Fruit fly (Drosophila melanogaster) whole organism, embryonic: ENCODE measurements around the gene Arp2.

Source experiments
- BtbVII ChIP-seq: fragments of 200-800 bp; sonication (Bioruptor generic); optimal IDR thresholded peaks from 3 replicates; lab custom pipeline; 2017; ENCODE audit warnings: missing biosample characterization, mild to moderate bottlenecking, missing genetic modification characterization
- CG10321 ChIP-seq: fragments of 200-800 bp; sonication (Bioruptor generic); IDR thresholded peaks from 2 replicates; pipeline ENCODE4 v1.3.6; 2022; ENCODE audit warnings: missing biosample characterization, missing genetic modification characterization
- CG10462 ChIP-seq: fragments of 200-800 bp; sonication (Bioruptor generic); optimal IDR thresholded peaks from 2 replicates; lab custom pipeline; 2016; ENCODE audit warnings: missing biosample characterization, missing genetic modification characterization
- CG12155 ChIP-seq: fragments of 200-800 bp; sonication (Bioruptor generic); optimal IDR thresholded peaks from 3 replicates; lab custom pipeline; 2016; ENCODE audit warnings: missing biosample characterization, missing genetic modification characterization
- CG12769 ChIP-seq: fragments of 200-800 bp; sonication (Bioruptor generic); optimal IDR thresholded peaks from 2 replicates; lab custom pipeline; 2019; ENCODE audit warnings: missing biosample characterization, mild to moderate bottlenecking, missing genetic modification characterization, moderate library complexity
- CG12942 ChIP-seq: fragments of 200-800 bp; sonication (Bioruptor generic); optimal IDR thresholded peaks from 3 replicates; lab custom pipeline; 2016; ENCODE audit warnings: missing biosample characterization, missing genetic modification characterization
- CG13296 ChIP-seq: fragments of 200-800 bp; sonication (Bioruptor generic); optimal IDR thresholded peaks from 3 replicates; lab custom pipeline; 2018; ENCODE audit warnings: missing biosample characterization, mild to moderate bottlenecking, missing genetic modification characterization
- CG15073 ChIP-seq: fragments of 200-800 bp; sonication (Bioruptor generic); optimal IDR thresholded peaks from 2 replicates; lab custom pipeline; 2016; ENCODE audit warnings: missing biosample characterization, missing genetic modification characterization
- CG16863 ChIP-seq: fragments of 200-800 bp; sonication (Bioruptor generic); optimal IDR thresholded peaks from 3 replicates; lab custom pipeline; 2016; ENCODE audit warnings: missing biosample characterization, missing genetic modification characterization
- CG17186 ChIP-seq: fragments of 200-800 bp; sonication (Bioruptor generic); optimal IDR thresholded peaks from 3 replicates; lab custom pipeline; 2017; ENCODE audit warnings: missing biosample characterization, missing genetic modification reagents, missing genetic modification characterization
- CG17359 ChIP-seq: fragments of 200-800 bp; sonication (Bioruptor generic); optimal IDR thresholded peaks from 3 replicates; lab custom pipeline; 2018; ENCODE audit warnings: missing biosample characterization, mild to moderate bottlenecking, missing genetic modification characterization, moderate library complexity
- CG18011 ChIP-seq: fragments of 200-800 bp; sonication (Bioruptor generic); optimal IDR thresholded peaks from 2 replicates; lab custom pipeline; 2017; ENCODE audit warnings: missing biosample characterization, missing genetic modification characterization, mild to moderate bottlenecking, moderate library complexity, missing genotype
- CG2712 ChIP-seq: fragments of 200-800 bp; optimal IDR thresholded peaks from 3 replicates; lab custom pipeline; 2019; ENCODE audit warnings: missing biosample characterization, mild to moderate bottlenecking, missing genetic modification characterization, moderate library complexity
- CG32532 ChIP-seq: fragments of 200-800 bp; sonication (Bioruptor generic); IDR thresholded peaks from 2 replicates; pipeline ENCODE4 v1.3.6; 2022; ENCODE audit warnings: missing biosample characterization, missing genetic modification characterization
- CG3281 ChIP-seq: fragments of 200-800 bp; sonication (Bioruptor generic); optimal IDR thresholded peaks from 3 replicates; lab custom pipeline; 2017; ENCODE audit warnings: missing biosample characterization, mild to moderate bottlenecking, missing genetic modification characterization
- CG3726 ChIP-seq: fragments of 200-800 bp; sonication (Bioruptor generic); IDR thresholded peaks from 3 replicates; pipeline ENCODE4, ENCODE4 v1.3.6; 2022; ENCODE audit warnings: missing biosample characterization, missing genetic modification characterization
- CG43689 ChIP-seq: fragments of 200-800 bp; sonication (Bioruptor generic); IDR thresholded peaks from 2 replicates; pipeline ENCODE4 v1.3.6; 2022; ENCODE audit warnings: missing biosample characterization, missing genetic modification characterization
- CG4730 ChIP-seq: fragments of 200-800 bp; sonication (Bioruptor generic); IDR thresholded peaks from 2 replicates; pipeline ENCODE4 v1.3.6; 2022; ENCODE audit warnings: missing biosample characterization, missing genetic modification characterization
- CG4854 ChIP-seq: fragments of 200-800 bp; sonication (Bioruptor generic); optimal IDR thresholded peaks from 2 replicates; lab custom pipeline; 2016; ENCODE audit warnings: missing biosample characterization, missing genetic modification characterization, inconsistent platforms
- CG6765 ChIP-seq: fragments of 200-800 bp; sonication (Bioruptor generic); optimal IDR thresholded peaks from 3 replicates; lab custom pipeline; 2017; ENCODE audit warnings: missing biosample characterization, mild to moderate bottlenecking, missing genetic modification characterization
- CG6791 ChIP-seq: fragments of 200-800 bp; sonication (Bioruptor generic); IDR thresholded peaks from 3 replicates; pipeline ENCODE4 v1.3.6; 2022; ENCODE audit warnings: missing biosample characterization, missing genetic modification characterization; ENCODE audit not compliant: partially characterized antibody
- CG7987 ChIP-seq: fragments of 200-800 bp; sonication (Bioruptor generic); optimal IDR thresholded peaks from 2 replicates; lab custom pipeline; 2018; ENCODE audit warnings: missing biosample characterization, mild to moderate bottlenecking, missing genetic modification characterization, moderate library complexity
- CG9797 ChIP-seq: fragments of 200-800 bp; sonication (Bioruptor generic); optimal IDR thresholded peaks from 3 replicates; lab custom pipeline; 2018; ENCODE audit warnings: missing biosample characterization, mild to moderate bottlenecking, missing genetic modification characterization
- CG9876 ChIP-seq: fragments of 200-800 bp; sonication (Bioruptor generic); optimal IDR thresholded peaks from 2 replicates; lab custom pipeline; 2016; ENCODE audit warnings: missing biosample characterization, missing genetic modification characterization
- CG9932 ChIP-seq: fragments of 200-800 bp; sonication (Bioruptor generic); IDR thresholded peaks from 2 replicates; pipeline ENCODE4 v1.3.6; 2022; ENCODE audit warnings: missing biosample characterization, missing genetic modification characterization
- D19A ChIP-seq: fragments of 200-800 bp; optimal IDR thresholded peaks from 3 replicates; lab custom pipeline; 2019; ENCODE audit warnings: missing biosample characterization, mild to moderate bottlenecking, missing genetic modification characterization, moderate library complexity
- Gsc ChIP-seq: fragments of 200-800 bp; sonication (Bioruptor generic); IDR thresholded peaks from 2 replicates; pipeline ENCODE4 v1.3.6; 2022; ENCODE audit warnings: missing biosample characterization, missing genetic modification characterization
- Gug ChIP-seq: fragments of 200-800 bp; sonication (Bioruptor generic); IDR thresholded peaks from 4 replicates; pipeline ENCODE4 v1.3.6; 2022; ENCODE audit warnings: missing biosample characterization, missing genetic modification characterization
- HLH4C ChIP-seq: fragments of 200-800 bp; sonication (Bioruptor generic); IDR thresholded peaks from 3 replicates; pipeline ENCODE4 v1.3.6; 2022; ENCODE audit warnings: missing biosample characterization, missing genetic modification characterization; ENCODE audit not compliant: partially characterized antibody
- HLHmδ ChIP-seq: fragments of 200-800 bp; sonication (Bioruptor generic); optimal IDR thresholded peaks from 2 replicates; lab custom pipeline; 2018; ENCODE audit warnings: missing biosample characterization, mild to moderate bottlenecking, missing genetic modification characterization, moderate library complexity
- MBD-R2 ChIP-seq: fragments of 200-800 bp; sonication (Bioruptor generic); IDR thresholded peaks from 2 replicates; pipeline ENCODE4 v1.3.6; 2022; ENCODE audit warnings: missing biosample characterization, missing genetic modification characterization
- Med ChIP-seq: fragments of 200-800 bp; sonication (Bioruptor generic); peaks from one replicate; lab custom pipeline; 2016; ENCODE audit warnings: missing biosample characterization, missing genetic modification characterization, mild to moderate bottlenecking, inconsistent platforms, moderate library complexity
- NfI ChIP-seq: fragments of 200-800 bp; sonication (Bioruptor generic); optimal IDR thresholded peaks from 3 replicates; lab custom pipeline; 2018; ENCODE audit warnings: missing biosample characterization, mild to moderate bottlenecking, missing genetic modification characterization, moderate library complexity
- Opbp ChIP-seq: fragments of 200-800 bp; sonication (Bioruptor generic); IDR thresholded peaks from 3 replicates; pipeline ENCODE4 v1.3.6; 2022; ENCODE audit warnings: missing biosample characterization, missing genetic modification characterization; ENCODE audit not compliant: partially characterized antibody
- Rfx ChIP-seq: fragments of 200-800 bp; sonication (Bioruptor generic); IDR thresholded peaks from 2 replicates; pipeline ENCODE4 v1.3.6; 2022; ENCODE audit warnings: missing biosample characterization, missing genetic modification characterization
- Ssrp ChIP-seq: fragments of 200-800 bp; sonication (Bioruptor generic); optimal IDR thresholded peaks from 2 replicates; lab custom pipeline; 2018; ENCODE audit warnings: missing biosample characterization, mild to moderate bottlenecking, missing genetic modification characterization, moderate library complexity
- YL-1 ChIP-seq: fragments of 200-800 bp; sonication (Bioruptor generic); optimal IDR thresholded peaks from 3 replicates; lab custom pipeline; 2017; ENCODE audit warnings: missing biosample characterization, mild to moderate bottlenecking, missing genetic modification characterization
- amos ChIP-seq: fragments of 200-800 bp; sonication (Bioruptor generic); IDR thresholded peaks from 2 replicates; pipeline ENCODE4 v1.3.6; 2022; ENCODE audit warnings: missing biosample characterization, missing genetic modification characterization; ENCODE audit not compliant: partially characterized antibody
- ara ChIP-seq: fragments of 200-800 bp; sonication (Bioruptor generic); IDR thresholded peaks from 2 replicates; pipeline ENCODE4 v1.3.6; 2022; ENCODE audit warnings: missing biosample characterization, missing genetic modification characterization
- cas ChIP-seq: fragments of 200-800 bp; sonication (Bioruptor generic); IDR thresholded peaks from 2 replicates; pipeline ENCODE4 v1.3.6; 2022; ENCODE audit warnings: missing biosample characterization, missing genetic modification characterization
- dmrt99B ChIP-seq: fragments of 200-800 bp; sonication (Bioruptor generic); optimal IDR thresholded peaks from 2 replicates; lab custom pipeline; 2018; ENCODE audit warnings: missing biosample characterization, mild to moderate bottlenecking, missing genetic modification characterization, moderate library complexity
- en ChIP-seq: fragments of 200-800 bp; sonication (Bioruptor generic); optimal IDR thresholded peaks from 2 replicates; lab custom pipeline; 2016; ENCODE audit warnings: missing biosample characterization, missing genetic modification characterization
- gfzf ChIP-seq: fragments of 200-800 bp; sonication (Bioruptor generic); optimal IDR thresholded peaks from 2 replicates; lab custom pipeline; 2016; ENCODE audit warnings: missing biosample characterization, mild to moderate bottlenecking, missing genetic modification characterization, moderate library complexity
- grau ChIP-seq: fragments of 200-800 bp; optimal IDR thresholded peaks from 3 replicates; lab custom pipeline; 2019; ENCODE audit warnings: missing biosample characterization, mild to moderate bottlenecking, missing genetic modification characterization, moderate library complexity
- mld ChIP-seq: fragments of 200-800 bp; sonication (Bioruptor generic); IDR thresholded peaks from 3 replicates; pipeline ENCODE4 v1.3.6; 2022; ENCODE audit warnings: missing biosample characterization, missing genetic modification characterization; ENCODE audit not compliant: partially characterized antibody
- peb ChIP-seq: fragments of 200-800 bp; sonication (Bioruptor generic); IDR thresholded peaks from 2 replicates; pipeline ENCODE4 v1.3.6; 2022; ENCODE audit warnings: missing biosample characterization, missing genetic modification characterization
- rib ChIP-seq: fragments of 200-800 bp; sonication (Bioruptor generic); IDR thresholded peaks from 2 replicates; pipeline ENCODE4 v1.3.6; 2022; ENCODE audit warnings: missing biosample characterization, missing genetic modification characterization
- sens ChIP-seq: fragments of 200-800 bp; sonication (Bioruptor generic); peaks from one replicate; lab custom pipeline; 2016; ENCODE audit warnings: missing biosample characterization, missing genetic modification characterization
- ttk ChIP-seq: fragments of 200-800 bp; sonication (Bioruptor generic); IDR thresholded peaks from 2 replicates; pipeline ENCODE4 v2.1.2; 2022; ENCODE audit warnings: missing biosample characterization, missing genetic modification characterization
- twi ChIP-seq: fragments of 200-800 bp; optimal IDR thresholded peaks from 2 replicates; lab custom pipeline; 2019; ENCODE audit warnings: missing biosample characterization, mild to moderate bottlenecking, missing genetic modification characterization, moderate library complexity

Gene Arp2

DNA sequence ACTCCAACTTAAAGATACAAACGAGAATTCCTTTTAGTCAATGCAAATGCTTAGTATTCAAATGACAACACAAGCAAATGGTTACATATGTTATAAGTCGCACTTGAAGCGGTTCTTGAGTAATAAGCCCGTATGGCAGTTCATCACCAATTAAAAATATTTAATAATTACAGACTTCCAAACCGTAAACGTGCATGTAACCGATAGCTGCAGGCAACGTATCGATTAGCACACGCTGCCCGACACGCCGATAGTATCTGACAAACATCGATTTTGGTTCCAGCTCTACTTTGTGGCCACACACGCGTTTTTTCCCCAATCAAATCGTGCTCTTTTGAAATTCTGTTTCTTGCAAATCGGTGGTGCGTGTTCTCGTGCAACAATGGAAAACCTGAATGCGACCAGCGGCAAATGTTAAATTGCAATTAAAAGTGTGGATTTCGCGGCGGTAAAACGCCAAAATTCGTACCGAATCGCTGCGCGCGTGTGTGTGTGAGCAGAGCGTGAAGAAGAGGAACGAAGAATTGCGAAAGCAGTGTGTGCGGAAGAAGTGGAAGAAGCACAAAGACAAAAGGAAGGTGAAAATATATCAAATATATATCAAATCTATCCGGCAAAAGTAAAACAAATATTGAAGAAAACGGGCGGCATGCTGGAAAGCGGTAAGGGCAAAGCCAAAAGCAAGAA lies 45.4 kb upstream of the Arp2 start, which contains the start of the genes CG9784 and Nup153 (continued):
- no peak for TF ChIP-seq CG15073
- no peak for TF ChIP-seq twi
- TF ChIP-seq CG3726 (GFP tag; lab: Robert Waterston, UW): no peak
- peak; percentile 37; the same call in 1 of the 4 replicates for TF ChIP-seq Gug (GFP tag; lab: Robert Waterston, UW)
- TF ChIP-seq CG6791 (GFP tag; lab: Robert Waterston, UW): peak; percentile 98
- no peak for TF ChIP-seq BtbVII (GFP tag; lab: Kevin White, UChicago)
- TF ChIP-seq CG13296 (GFP tag; lab: Kevin White, UChicago): no peak
- TF ChIP-seq D19A (tag; lab: Kevin White, UChicago): no peak
- no peak for TF ChIP-seq CG12942
- TF ChIP-seq CG10321 (GFP tag; lab: Robert Waterston, UW): no peak
- TF ChIP-seq rib (GFP tag; lab: Robert Waterston, UW): peak; percentile 51
- TF ChIP-seq CG16863 (GFP tag; lab: Kevin White, UChicago): no peak
- TF ChIP-seq CG9932 (GFP tag; lab: Robert Waterston, UW): peak; percentile 75
- peak; percentile 98 for TF ChIP-seq amos (GFP tag; lab: Robert Waterston, UW)
- TF ChIP-seq CG7987 (GFP tag; lab: Kevin White, UChicago): no peak
- no peak for TF ChIP-seq CG2712 (tag; lab: Kevin White, UChicago)
- TF ChIP-seq HLH4C (GFP tag; lab: Robert Waterston, UW): peak; percentile 93
- no peak for TF ChIP-seq Gsc (GFP tag; lab: Robert Waterston, UW)
- TF ChIP-seq dmrt99B: no peak
- no peak for TF ChIP-seq en (GFP tag; lab: Kevin White, UChicago)
- TF ChIP-seq CG32532 (GFP tag; lab: Robert Waterston, UW): peak; percentile 26; the same call in 1 of the 2 replicates
- TF ChIP-seq CG9797 (GFP tag; lab: Kevin White, UChicago): peak; percentile 22
- no peak for TF ChIP-seq peb (GFP tag; lab: Robert Waterston, UW)
- peak; percentile 95 for TF ChIP-seq CG12155
- TF ChIP-seq CG10462 (GFP tag; lab: Kevin White, UChicago): no peak
- TF ChIP-seq CG17186 (GFP tag; lab: Kevin White, UChicago): no peak
- no peak for TF ChIP-seq CG18011
- TF ChIP-seq Rfx (GFP tag; lab: Robert Waterston, UW): peak; percentile 49
- TF ChIP-seq CG4854: no peak
- peak; percentile 10 for TF ChIP-seq gfzf
- peak; percentile 29 for TF ChIP-seq Med (GFP tag; lab: Kevin White, UChicago)
- TF ChIP-seq CG12769 (tag; lab: Kevin White, UChicago): no peak
- TF ChIP-seq CG4730: no peak
- no peak for TF ChIP-seq grau (tag; lab: Kevin White, UChicago)
- peak; percentile 95 for TF ChIP-seq Opbp (GFP tag; lab: Robert Waterston, UW)
- peak; percentile 93 for TF ChIP-seq mld
- no peak for TF ChIP-seq ttk (GFP tag; lab: Robert Waterston, UW)
- TF ChIP-seq Ssrp (tag; lab: Kevin White, UChicago): no peak
- no peak for TF ChIP-seq ara (GFP tag; lab: Robert Waterston, UW)
- TF ChIP-seq CG17359 (tag; lab: Kevin White, UChicago): no peak
- TF ChIP-seq YL-1 (GFP tag; lab: Kevin White, UChicago): no peak
- TF ChIP-seq CG6765 (GFP tag; lab: Kevin White, UChicago): no peak
- TF ChIP-seq CG43689 (GFP tag; lab: Robert Waterston, UW): no peak
- TF ChIP-seq MBD-R2 (GFP tag; lab: Robert Waterston, UW): peak; percentile 13; the same call in 1 of the 2 replicates
- no peak for TF ChIP-seq HLHmδ
- TF ChIP-seq NfI (GFP tag; lab: Kevin White, UChicago): no peak
- TF ChIP-seq CG9876: no peak
- TF ChIP-seq sens (GFP tag; lab: Kevin White, UChicago): peak; percentile 51
- no peak for TF ChIP-seq cas (GFP tag; lab: Robert Waterston, UW)
- TF ChIP-seq CG3281 (GFP tag; lab: Kevin White, UChicago): no peak
